Worm (Caenorhabditis elegans): ENCODE results near the gene K11H12.4.

DNA sequence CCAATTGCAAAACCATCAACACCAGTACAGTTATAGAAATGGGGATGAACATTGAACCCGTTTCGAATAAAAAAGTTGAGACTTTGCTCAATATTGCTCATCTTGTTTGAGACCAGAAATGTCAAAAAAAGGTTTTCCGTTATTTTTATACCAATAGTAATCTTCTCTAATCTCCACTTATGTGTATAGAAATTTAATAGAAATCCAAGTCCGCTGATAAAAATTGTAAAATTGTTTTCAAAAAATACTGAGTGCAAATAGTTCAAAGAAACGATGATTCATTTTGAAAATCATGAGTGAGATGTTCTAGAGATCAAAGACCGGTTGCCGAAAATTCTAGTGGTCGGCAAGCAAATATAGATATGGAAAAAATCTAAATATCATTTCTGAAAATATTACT is 43.7 kb upstream of the K11H12.4 start, which contains the start of gene Y55F3C.10:
- TF ChIP-seq ama-1 (optimal IDR thresholded peaks at IDR 0.05): no peak
- no peak for TF ChIP-seq ama-1 (GFP tag; optimal IDR thresholded peaks at IDR 0.05)
- no peak for TF ChIP-seq F49E8.2 (tag; optimal IDR thresholded peaks at IDR 0.05; ENCODE audit: insufficient read depth)
- TF ChIP-seq unc-62 (GFP tag; optimal IDR thresholded peaks at IDR 0.05): no peak

Measured in whole organism, young adult.